Worm (Caenorhabditis elegans): ENCODE data around the gene F56C3.8.
"Not testable (repeated sequence)": the region's sequence is repeated elsewhere in the genome, so short reads cannot be mapped to it uniquely, and the experiment has no call there.

F56C3.8 gene

DNA sequence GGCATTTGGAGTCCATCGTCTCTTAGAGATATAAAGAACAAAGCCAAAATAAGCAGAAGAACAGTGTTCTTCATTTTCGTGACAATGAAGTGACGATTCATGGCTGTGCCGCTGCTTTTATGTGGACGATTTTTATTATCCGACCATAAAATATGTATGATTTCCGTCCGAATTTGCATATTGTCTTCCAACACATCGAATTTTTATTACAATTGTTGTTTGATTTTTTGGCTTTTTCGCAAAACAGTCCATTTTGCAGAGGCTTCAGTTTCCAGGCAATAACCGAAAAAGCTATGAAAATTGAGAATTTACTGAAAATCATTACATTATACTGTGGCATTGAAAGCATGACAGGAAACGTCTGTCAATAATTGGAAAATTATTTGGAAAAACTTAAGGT is at the start of gene F56C3.8:
TSS of gene F56C3.8 (minus strand) at position 101 of the 400 bp plus-strand sequence.
- no peak for TF ChIP-seq unc-62 (GFP tag; optimal IDR thresholded peaks at IDR 0.05)

DNA sequence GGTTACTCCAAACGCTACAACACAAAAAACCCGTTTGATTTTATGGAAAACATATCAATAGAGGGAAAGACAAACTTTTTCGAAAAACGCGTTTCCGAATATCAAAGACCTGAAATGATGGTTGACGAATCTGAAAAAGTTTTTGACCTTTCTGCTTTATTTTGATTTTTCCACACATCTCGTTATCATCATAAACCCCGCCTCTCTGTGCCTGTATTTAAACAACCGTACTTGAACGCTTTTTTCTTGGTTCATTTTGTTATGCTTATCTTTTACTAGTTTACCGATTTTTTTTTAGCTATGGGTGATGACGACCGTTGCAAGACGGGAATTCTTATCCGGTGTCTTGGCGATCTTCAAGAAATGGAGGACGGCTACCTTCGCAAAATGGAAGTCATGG is 46.3 kb upstream of the F56C3.8 start, which contains the start of gene F19G12.1:
TSS of gene F19G12.1 (plus strand) at position 301 of the 400 bp plus-strand sequence.
- TF ChIP-seq unc-62 (GFP tag; optimal IDR thresholded peaks at IDR 0.05), result not testable (repeated sequence)

DNA sequence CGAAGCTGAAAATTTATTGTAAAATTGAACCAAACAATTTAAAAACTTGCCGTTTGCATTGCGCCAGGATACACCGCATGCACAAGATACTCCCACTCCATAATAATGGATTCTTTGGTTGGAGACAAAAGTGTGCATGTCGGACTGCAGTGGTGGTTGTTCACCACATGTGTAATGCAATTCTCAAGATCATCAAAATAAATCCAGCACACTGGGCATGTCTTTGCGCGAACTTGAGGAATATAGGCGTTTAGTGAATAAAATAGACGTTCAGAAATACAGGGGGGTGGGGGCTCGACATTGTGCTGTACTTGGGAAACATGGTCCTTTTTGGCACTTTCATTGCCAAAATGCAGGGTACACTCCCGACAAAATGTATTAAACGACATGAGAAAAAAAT is 42.0 kb upstream of the F56C3.8 start, which contains the start of gene F19G12.11:
TSS of gene F19G12.11 (minus strand) at position 101 of the 400 bp plus-strand sequence.
- no peak for TF ChIP-seq unc-62 (GFP tag; optimal IDR thresholded peaks at IDR 0.05)

DNA sequence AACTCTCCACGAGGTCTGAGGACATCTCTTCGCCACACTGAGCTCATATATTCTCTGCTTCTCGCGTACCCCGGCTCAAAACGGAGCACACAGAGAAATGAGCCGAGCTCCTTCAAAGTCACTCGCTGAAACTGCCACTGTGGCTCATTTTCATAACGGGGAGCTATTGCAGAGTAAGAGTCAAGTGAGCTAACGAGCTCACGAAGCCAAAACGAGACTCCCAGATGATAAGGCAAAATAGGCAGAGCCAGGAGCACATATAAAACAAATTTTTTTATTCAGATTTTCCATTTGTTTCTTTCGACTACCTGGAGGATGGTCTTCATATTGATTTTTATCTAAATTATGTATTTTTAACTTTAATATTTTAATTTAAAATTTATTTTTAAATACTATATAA is 40.1 kb upstream of the F56C3.8 start, which contains the start of gene F19G12.3:
TSS of gene F19G12.3 (plus strand) at position 301 of the 400 bp plus-strand sequence.
- no peak for TF ChIP-seq unc-62 (GFP tag; optimal IDR thresholded peaks at IDR 0.05)

DNA sequence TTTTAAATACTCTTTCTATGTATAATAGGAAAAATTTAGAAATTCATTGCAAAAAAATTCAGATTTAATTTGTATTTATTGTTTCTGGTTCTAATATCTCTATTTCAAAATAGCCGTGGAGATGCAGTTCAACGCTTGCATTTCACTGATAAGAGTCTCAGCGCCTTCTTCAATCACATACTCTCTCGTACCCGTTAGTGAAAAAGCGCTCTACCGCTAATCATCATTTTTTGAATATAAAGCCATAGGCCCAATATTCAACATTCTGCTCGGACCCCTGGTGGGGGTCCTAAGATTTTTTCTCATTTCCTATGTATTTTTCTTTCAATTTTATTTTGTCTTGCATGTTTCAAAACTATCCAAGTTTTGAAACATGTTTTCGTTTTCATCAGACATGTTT is 36.1 kb upstream of the F56C3.8 start:
- TF ChIP-seq unc-62 (GFP tag; optimal IDR thresholded peaks at IDR 0.05), result no peak

DNA sequence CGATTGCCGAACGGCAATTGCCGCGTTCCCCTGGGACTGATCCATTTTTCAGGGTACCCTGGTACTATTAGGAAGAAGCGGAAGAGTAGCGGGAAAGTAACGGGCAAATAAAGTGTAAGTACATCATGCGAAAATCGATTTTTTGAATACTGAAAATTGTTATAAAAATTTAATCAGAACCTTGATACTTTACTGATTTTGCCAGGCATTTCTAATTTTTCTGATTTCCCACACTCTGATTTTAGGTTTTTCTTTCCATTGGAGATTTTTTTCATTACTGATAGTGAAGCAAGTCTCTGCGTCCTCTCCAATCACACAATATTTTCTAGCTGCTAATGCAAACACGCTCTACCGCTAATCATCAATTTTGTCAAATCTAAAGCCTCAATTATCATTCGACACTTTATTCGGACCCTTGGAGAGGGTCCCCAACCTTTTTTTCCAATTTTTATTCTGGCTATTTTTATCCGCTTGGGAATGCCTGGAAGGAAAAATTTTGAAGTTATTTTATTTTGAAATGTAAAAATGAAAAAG is 34.8 kb upstream of the F56C3.8 start, which contains the start of gene F19G12.9:
TSS of gene F19G12.9 (plus strand) at position 51 of the 534 bp plus-strand sequence.
- no peak for TF ChIP-seq unc-62 (GFP tag; optimal IDR thresholded peaks at IDR 0.05)

DNA sequence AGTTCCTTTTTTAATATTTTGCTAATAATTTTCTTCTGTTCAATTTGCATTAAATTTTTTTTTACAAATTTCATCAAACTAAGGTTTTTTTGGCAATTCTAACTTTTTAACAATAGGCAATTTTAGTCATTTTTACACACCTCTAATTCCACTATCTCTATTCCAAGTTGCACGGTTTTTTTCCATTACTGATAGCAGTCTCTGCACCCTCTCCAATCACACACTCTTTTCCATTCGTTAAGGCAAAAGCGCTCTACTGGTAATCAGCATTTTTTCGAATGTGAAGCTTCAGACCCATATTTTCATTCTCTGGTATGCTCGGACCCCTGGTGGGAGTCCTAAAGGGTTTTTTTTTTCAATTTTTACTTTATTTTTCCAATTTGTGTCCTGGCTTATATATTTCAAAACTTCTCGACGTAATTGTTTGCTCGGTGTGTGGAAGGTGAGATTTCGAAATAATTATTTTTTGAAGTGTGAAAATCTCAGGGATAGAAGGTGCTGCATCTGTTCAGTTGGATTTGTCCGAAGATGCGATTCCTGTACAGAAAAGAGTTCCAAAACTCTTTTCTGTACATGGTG is 32.4 kb upstream of the F56C3.8 start, which contains the start of the genes F19G12.4 and F19G12.8:
TSS of gene F19G12.4 (plus strand) at position 529 of the 579 bp plus-strand sequence.
TSS of gene F19G12.8 (plus strand) at position 545 of the 579 bp plus-strand sequence.
- no peak for TF ChIP-seq unc-62 (GFP tag; optimal IDR thresholded peaks at IDR 0.05)

DNA sequence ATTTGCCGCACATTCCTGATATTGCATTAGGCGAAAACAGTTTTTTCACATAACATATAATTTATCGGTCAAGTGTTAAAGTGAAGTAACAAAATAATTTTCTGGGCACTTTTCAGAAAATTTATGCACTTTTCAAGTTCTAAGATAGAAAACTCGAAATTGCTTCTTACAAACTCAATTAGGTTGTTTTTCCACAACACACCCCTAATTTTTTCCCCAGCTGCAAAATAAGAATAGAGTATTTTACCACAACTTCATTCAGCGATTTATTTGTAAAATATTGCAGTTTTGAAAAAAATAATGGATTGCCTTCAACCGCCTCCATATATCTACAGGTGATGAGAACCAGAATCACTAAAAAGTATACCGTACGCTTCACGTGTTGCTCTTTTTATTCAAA is 28.4 kb upstream of the F56C3.8 start, which contains the start of gene srh-19:
TSS of gene srh-19 (plus strand) at position 301 of the 400 bp plus-strand sequence.
- TF ChIP-seq unc-62 (GFP tag; optimal IDR thresholded peaks at IDR 0.05), result no peak

DNA sequence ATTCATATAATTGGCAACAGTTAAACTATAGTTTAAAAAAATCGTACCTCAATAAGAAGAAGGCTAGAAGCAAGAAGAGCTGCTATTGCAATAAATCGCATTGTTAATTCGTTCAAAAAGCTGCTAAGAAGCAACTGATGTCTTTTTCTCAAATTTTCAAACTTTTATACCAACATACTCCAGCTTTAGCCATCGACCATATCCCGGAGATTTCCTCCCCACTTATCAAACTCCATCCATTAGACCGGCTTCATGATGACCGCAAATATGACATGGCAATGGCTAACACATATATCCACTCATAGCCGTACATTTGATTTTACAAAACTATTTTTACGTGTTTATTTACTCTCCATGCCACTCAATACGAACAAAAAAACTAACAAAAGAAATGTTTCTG is 26.1 kb upstream of the F56C3.8 start, which contains the start of gene abu-2:
TSS of gene abu-2 (minus strand) at position 101 of the 400 bp plus-strand sequence.
- TF ChIP-seq unc-62 (GFP tag; optimal IDR thresholded peaks at IDR 0.05), result no peak

DNA sequence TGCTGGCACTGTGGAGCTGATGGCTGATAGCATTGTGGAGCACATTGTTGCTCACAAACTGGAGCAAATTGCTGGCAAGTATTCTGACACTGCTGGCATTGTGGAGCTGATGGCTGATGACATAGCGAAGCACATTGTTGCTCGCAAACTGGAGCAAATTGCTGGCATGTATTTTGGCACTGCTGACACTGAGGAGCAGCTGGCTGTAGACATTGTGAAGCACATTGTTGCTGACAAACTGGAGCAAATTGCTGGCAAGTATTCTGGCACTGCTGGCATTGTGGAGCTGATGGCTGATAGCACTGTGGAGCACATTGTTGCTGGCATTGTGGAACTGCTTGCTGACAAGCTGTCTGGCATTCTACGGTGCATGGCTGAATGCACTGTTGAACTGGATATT is 24.8 kb upstream of the F56C3.8 start:
- TF ChIP-seq unc-62 (GFP tag; optimal IDR thresholded peaks at IDR 0.05), result no peak

DNA sequence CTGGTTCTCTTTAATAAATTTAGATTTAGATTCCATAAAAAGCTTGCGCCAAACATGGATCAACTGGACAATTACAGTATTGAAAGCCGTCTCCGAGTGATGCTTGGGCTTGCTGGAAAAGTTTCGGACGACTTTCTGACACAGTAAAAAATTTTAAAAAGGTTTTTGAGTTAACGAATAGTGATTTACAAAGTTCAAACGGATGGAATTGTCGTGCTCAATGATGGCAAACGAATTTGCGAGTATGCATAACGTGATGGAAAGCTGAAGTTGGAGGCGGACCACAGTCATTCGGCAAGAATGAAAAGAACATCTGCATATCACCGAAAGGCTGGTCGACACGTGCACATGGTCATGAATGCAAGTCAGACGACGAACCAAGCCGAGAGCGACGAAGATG is 19.5 kb upstream of the F56C3.8 start, which contains the start of gene ZK402.1:
TSS of gene ZK402.1 (plus strand) at position 301 of the 400 bp plus-strand sequence.
- not testable (repeated sequence) for TF ChIP-seq unc-62 (GFP tag; optimal IDR thresholded peaks at IDR 0.05)

DNA sequence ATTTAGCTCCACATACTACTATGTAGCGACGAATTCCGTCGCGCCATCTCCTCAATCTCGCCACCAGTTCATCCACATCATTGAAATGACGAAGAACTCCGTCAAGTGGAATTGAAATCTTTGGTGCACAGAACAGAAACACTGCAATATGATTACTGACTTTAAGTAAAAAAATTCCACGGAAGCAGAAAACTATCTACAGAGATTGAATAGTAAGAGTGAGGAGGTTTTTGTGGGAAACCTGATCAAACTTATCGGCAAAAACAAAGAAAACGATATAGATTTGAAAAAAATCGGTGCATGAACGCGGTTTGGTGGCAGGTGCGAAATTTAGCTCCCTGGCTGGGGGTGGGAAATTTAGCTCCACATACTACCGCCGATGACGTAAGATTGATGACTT is 19.0 kb upstream of the F56C3.8 start, which contains the start of gene ZK402.2:
TSS of gene ZK402.2 (plus strand) at position 301 of the 400 bp plus-strand sequence.
- TF ChIP-seq unc-62 (GFP tag; optimal IDR thresholded peaks at IDR 0.05), result not testable (repeated sequence)

DNA sequence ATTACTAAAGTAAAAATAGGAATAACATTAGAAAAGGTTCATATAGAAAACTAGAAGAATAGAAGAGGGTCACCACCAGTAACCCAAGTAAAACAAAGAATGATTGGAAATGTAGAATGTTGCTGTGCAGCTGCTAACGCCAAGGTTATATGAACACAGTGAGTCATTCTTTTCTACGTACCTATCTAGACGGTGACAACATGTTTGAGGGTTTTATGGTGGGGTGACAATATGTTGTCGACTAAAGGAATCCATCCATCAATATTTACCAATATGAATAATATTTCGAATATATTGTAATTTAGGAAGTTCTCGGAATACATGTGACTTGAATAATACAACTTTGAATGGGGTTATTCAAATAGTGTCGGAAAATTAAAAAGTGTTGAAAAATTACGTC is 16.8 kb upstream of the F56C3.8 start, which contains the start of gene ZK402.5:
TSS of gene ZK402.5 (minus strand) at position 101 of the 400 bp plus-strand sequence.
- no peak for TF ChIP-seq unc-62 (GFP tag; optimal IDR thresholded peaks at IDR 0.05)

DNA sequence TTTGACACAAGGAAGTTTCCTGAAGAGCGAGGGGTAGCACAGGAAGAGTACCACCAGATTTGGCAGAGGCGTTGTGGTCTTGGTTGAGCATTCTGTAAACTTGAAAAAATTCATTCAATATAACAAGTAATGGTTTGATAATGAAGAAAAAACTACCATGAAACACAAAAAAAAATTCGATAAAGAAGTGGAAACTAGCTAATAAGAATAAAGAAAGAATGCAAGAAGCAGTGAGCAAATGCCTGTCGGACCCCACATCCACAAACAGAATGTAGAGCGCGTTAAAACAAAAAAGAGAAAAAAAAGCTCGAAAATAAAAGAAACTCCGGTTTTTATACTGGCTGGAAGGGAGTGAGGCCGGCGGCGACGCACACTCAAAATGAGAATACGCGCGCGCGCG is 13.1 kb upstream of the F56C3.8 start, which contains the start of gene H39E20.1:
TSS of gene H39E20.1 (minus strand) at position 101 of the 400 bp plus-strand sequence.
- TF ChIP-seq unc-62 (GFP tag; optimal IDR thresholded peaks at IDR 0.05), result no peak

DNA sequence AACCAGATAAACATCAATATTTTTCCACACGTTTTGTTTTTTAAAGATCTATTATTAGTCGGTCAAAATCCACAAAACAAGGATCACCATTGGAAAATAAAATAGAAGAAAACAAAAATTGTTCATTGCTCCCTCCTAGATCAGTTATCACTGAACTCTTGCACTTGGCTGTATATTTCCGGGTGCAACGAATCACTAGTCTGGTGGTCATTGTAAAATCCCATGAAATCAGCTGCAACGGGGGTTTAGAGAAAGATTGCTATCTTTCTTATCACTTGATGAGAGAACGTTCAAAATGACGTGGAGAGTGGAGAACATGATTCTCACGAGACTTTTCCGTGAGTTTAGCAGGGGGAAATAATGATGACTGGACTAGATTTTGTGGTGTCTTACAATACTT is 11.4 kb upstream of the F56C3.8 start:
- TF ChIP-seq unc-62 (GFP tag; optimal IDR thresholded peaks at IDR 0.05), result no peak

DNA sequence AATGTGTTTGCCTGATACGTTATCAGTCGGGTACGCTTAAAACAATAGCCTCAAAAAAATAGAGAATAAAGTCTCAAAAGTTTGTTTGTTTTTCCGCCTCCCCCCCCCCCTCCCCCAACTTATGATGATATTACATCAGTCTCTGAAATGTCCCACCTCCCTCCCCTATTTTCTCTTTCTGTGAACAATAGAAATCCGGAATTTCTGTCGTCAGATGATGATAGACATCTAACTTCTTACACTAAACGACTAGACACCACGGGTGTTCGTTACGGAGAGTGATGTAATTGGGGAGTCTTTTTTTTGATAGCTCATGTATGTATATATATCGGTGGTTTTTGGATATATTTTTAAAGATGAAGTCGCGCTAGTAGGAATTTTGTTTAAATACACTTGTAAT is 10.0 kb upstream of the F56C3.8 start:
- TF ChIP-seq unc-62 (GFP tag; optimal IDR thresholded peaks at IDR 0.05), result no peak
